Fruit fly (Drosophila melanogaster) whole organism, embryonic: ENCODE measurements around the gene CG46314.

Experiments used
- CG10959 ChIP-seq: fragments of 200-800 bp; sonication (Bioruptor generic); IDR thresholded peaks from 2 replicates; pipeline ENCODE4 v1.3.6; 2022; ENCODE audit warnings: missing biosample characterization, missing genetic modification characterization
- CG11456 ChIP-seq: fragments of 200-800 bp; sonication (Bioruptor generic); IDR thresholded peaks from 3 replicates; pipeline ENCODE4 v1.3.6; 2022; ENCODE audit warnings: missing biosample characterization, missing genetic modification characterization
- CG12155 ChIP-seq: fragments of 200-800 bp; sonication (Bioruptor generic); optimal IDR thresholded peaks from 3 replicates; lab custom pipeline; 2016; ENCODE audit warnings: missing biosample characterization, missing genetic modification characterization
- CG1233 ChIP-seq: fragments of 200-800 bp; sonication (Bioruptor generic); optimal IDR thresholded peaks from 4 replicates; lab custom pipeline; 2018; ENCODE audit warnings: missing biosample characterization, mild to moderate bottlenecking, missing genetic modification characterization
- CG12769 ChIP-seq: fragments of 200-800 bp; sonication (Bioruptor generic); optimal IDR thresholded peaks from 2 replicates; lab custom pipeline; 2019; ENCODE audit warnings: missing biosample characterization, mild to moderate bottlenecking, missing genetic modification characterization, moderate library complexity
- CG13123 ChIP-seq: fragments of 200-800 bp; sonication (Bioruptor generic); optimal IDR thresholded peaks from 2 replicates; lab custom pipeline; 2016; ENCODE audit warnings: missing biosample characterization, missing genetic modification characterization
- CG14860 ChIP-seq: fragments of 200-800 bp; sonication (Bioruptor generic); IDR thresholded peaks from 3 replicates; pipeline ENCODE4 v1.3.6; 2022; ENCODE audit warnings: missing biosample characterization, missing genetic modification characterization; ENCODE audit not compliant: partially characterized antibody
- CG15073 ChIP-seq: fragments of 200-800 bp; sonication (Bioruptor generic); optimal IDR thresholded peaks from 2 replicates; lab custom pipeline; 2016; ENCODE audit warnings: missing biosample characterization, missing genetic modification characterization
- CG1529 ChIP-seq: fragments of 200-800 bp; sonication (Bioruptor generic); optimal IDR thresholded peaks from 3 replicates; lab custom pipeline; 2018; ENCODE audit warnings: missing biosample characterization, missing genetic modification characterization
- CG15696 ChIP-seq: fragments of 200-800 bp; sonication (Bioruptor generic); optimal IDR thresholded peaks from 2 replicates; lab custom pipeline; 2019; ENCODE audit warnings: missing biosample characterization, mild to moderate bottlenecking, missing genetic modification characterization, moderate library complexity
- CG17612 ChIP-seq: fragments of 200-800 bp; sonication (Bioruptor generic); IDR thresholded peaks from 2 replicates; pipeline ENCODE4 v1.3.6; 2022; ENCODE audit warnings: missing biosample characterization, missing genetic modification characterization
- CG18599 ChIP-seq: fragments of 200-800 bp; sonication (Bioruptor generic); optimal IDR thresholded peaks from 3 replicates; lab custom pipeline; 2017; ENCODE audit warnings: missing biosample characterization, missing genetic modification characterization, mild to moderate bottlenecking, moderate library complexity, missing genetic modification reagents
- CG2120 ChIP-seq: fragments of 200-800 bp; sonication (Bioruptor generic); optimal IDR thresholded peaks from 3 replicates; lab custom pipeline; 2016; ENCODE audit warnings: missing biosample characterization, missing genetic modification characterization
- CG31365 ChIP-seq: fragments of 200-800 bp; sonication (Bioruptor generic); optimal IDR thresholded peaks from 2 replicates; lab custom pipeline; 2018; ENCODE audit warnings: missing biosample characterization, mild to moderate bottlenecking, missing genetic modification characterization
- CG32772 ChIP-seq: fragments of 200-800 bp; sonication (Bioruptor generic); IDR thresholded peaks from 2 replicates; pipeline ENCODE4 v1.3.6; 2022; ENCODE audit warnings: missing biosample characterization, missing genetic modification characterization
- CG34422 ChIP-seq: fragments of 200-800 bp; sonication (Bioruptor generic); IDR thresholded peaks from 3 replicates; pipeline ENCODE4 v1.3.6; 2022; ENCODE audit warnings: missing biosample characterization, missing genetic modification characterization
- CG3726 ChIP-seq: fragments of 200-800 bp; sonication (Bioruptor generic); IDR thresholded peaks from 3 replicates; pipeline ENCODE4, ENCODE4 v1.3.6; 2022; ENCODE audit warnings: missing biosample characterization, missing genetic modification characterization
- CG4282 ChIP-seq: fragments of 200-800 bp; sonication (Bioruptor generic); optimal IDR thresholded peaks from 2 replicates; lab custom pipeline; 2016; ENCODE audit warnings: missing biosample characterization, missing genetic modification characterization
- CG4360 ChIP-seq: fragments of 200-800 bp; sonication (Bioruptor generic); IDR thresholded peaks from 2 replicates; pipeline ENCODE4 v1.3.6; 2022; ENCODE audit warnings: missing biosample characterization, missing genetic modification characterization
- CG4424 ChIP-seq: fragments of 200-800 bp; sonication (Bioruptor generic); optimal IDR thresholded peaks from 3 replicates; lab custom pipeline; 2016; ENCODE audit warnings: missing biosample characterization, missing genetic modification characterization
- CG4617 ChIP-seq: fragments of 200-800 bp; sonication (Bioruptor generic); optimal IDR thresholded peaks from 3 replicates; lab custom pipeline; 2016; ENCODE audit warnings: missing biosample characterization, missing genetic modification characterization, borderline replicate concordance
- CG7987 ChIP-seq: fragments of 200-800 bp; sonication (Bioruptor generic); optimal IDR thresholded peaks from 2 replicates; lab custom pipeline; 2018; ENCODE audit warnings: missing biosample characterization, mild to moderate bottlenecking, missing genetic modification characterization, moderate library complexity
- CTCF ChIP-seq: fragments of 200-800 bp; sonication (Bioruptor generic); optimal IDR thresholded peaks from 2 replicates; lab custom pipeline; 2017; ENCODE audit warnings: missing biosample characterization, mild to moderate bottlenecking, missing genetic modification characterization, moderate library complexity
- D ChIP-seq, 2 experiments: fragments of 200-800 bp in 1 of 2; fragments of >200 bp in 1 of 2; sonication (Bioruptor generic) in 1 of 2; optimal IDR thresholded peaks; 2 replicates in 1 of 2; 3 replicates in 1 of 2; lab custom pipeline; 2017; ENCODE audit warnings: mild to moderate bottlenecking in 1 of 2, missing biosample characterization in 1 of 2, missing genetic modification characterization in 1 of 2, missing genetic modification reagents in 1 of 2
- Ets65A ChIP-seq: fragments of 200-800 bp; sonication (Bioruptor generic); peaks from one replicate; lab custom pipeline; 2016; ENCODE audit warnings: missing biosample characterization, missing genetic modification characterization
- Fer1 ChIP-seq: fragments of 200-800 bp; sonication (Bioruptor generic); optimal IDR thresholded peaks from 2 replicates; lab custom pipeline; 2017; ENCODE audit warnings: missing biosample characterization, mild to moderate bottlenecking, missing genetic modification characterization
- HLH4C ChIP-seq: fragments of 200-800 bp; sonication (Bioruptor generic); IDR thresholded peaks from 3 replicates; pipeline ENCODE4 v1.3.6; 2022; ENCODE audit warnings: missing biosample characterization, missing genetic modification characterization; ENCODE audit not compliant: partially characterized antibody
- HmgZ ChIP-seq: fragments of 200-800 bp; sonication (Bioruptor generic); optimal IDR thresholded peaks from 2 replicates; lab custom pipeline; 2018; ENCODE audit warnings: missing biosample characterization, mild to moderate bottlenecking, missing genetic modification characterization
- Meics ChIP-seq: fragments of 200-800 bp; sonication (Bioruptor generic); optimal IDR thresholded peaks from 2 replicates; lab custom pipeline; 2017; ENCODE audit warnings: missing biosample characterization, mild to moderate bottlenecking, missing genetic modification characterization
- Sry-β ChIP-seq: fragments of 200-800 bp; sonication (Bioruptor generic); optimal IDR thresholded peaks from 2 replicates; lab custom pipeline; 2018; ENCODE audit warnings: missing biosample characterization, mild to moderate bottlenecking, missing genetic modification characterization, moderate library complexity
- cg ChIP-seq: fragments of 200-800 bp; sonication (Bioruptor generic); optimal IDR thresholded peaks from 3 replicates; lab custom pipeline; 2019; ENCODE audit warnings: missing biosample characterization, mild to moderate bottlenecking, missing genetic modification characterization, moderate library complexity
- chn ChIP-seq: fragments of 200-800 bp; sonication (Bioruptor generic); optimal IDR thresholded peaks from 2 replicates; lab custom pipeline; 2016; ENCODE audit warnings: missing biosample characterization, missing genetic modification characterization
- crol ChIP-seq: fragments of 200-800 bp; sonication (Bioruptor generic); IDR thresholded peaks from 2 replicates; pipeline ENCODE4 v1.3.6; 2022; ENCODE audit warnings: missing biosample characterization, missing genetic modification characterization
- fd102C ChIP-seq: fragments of 200-800 bp; sonication (Bioruptor generic); optimal IDR thresholded peaks from 2 replicates; lab custom pipeline; 2018; ENCODE audit warnings: missing biosample characterization, mild to moderate bottlenecking, missing genetic modification characterization, moderate library complexity
- fd3F ChIP-seq: fragments of 200-800 bp; sonication (Bioruptor generic); optimal IDR thresholded peaks from 2 replicates; lab custom pipeline; 2018; ENCODE audit warnings: missing biosample characterization, mild to moderate bottlenecking, missing genetic modification characterization, moderate library complexity
- fru ChIP-seq: fragments of >200 bp; optimal IDR thresholded peaks from 2 replicates; lab custom pipeline; 2017
- gce ChIP-seq: fragments of 200-800 bp; sonication (Bioruptor generic); IDR thresholded peaks from 3 replicates; pipeline ENCODE4 v1.3.6; 2022; ENCODE audit warnings: missing biosample characterization, missing genetic modification characterization
- ham ChIP-seq: fragments of 200-800 bp; sonication (Bioruptor generic); IDR thresholded peaks from 2 replicates; pipeline ENCODE4 v1.3.6; 2022; ENCODE audit warnings: missing biosample characterization, missing genetic modification characterization
- hb ChIP-seq: fragments of 200-800 bp; sonication (Bioruptor generic); IDR thresholded peaks from 3 replicates; pipeline ENCODE4 v1.3.6; 2022; ENCODE audit warnings: missing biosample characterization, missing genetic modification characterization; ENCODE audit not compliant: partially characterized antibody
- jing ChIP-seq: fragments of 200-800 bp; sonication (Bioruptor generic); optimal IDR thresholded peaks from 2 replicates; lab custom pipeline; 2018; ENCODE audit warnings: missing biosample characterization, mild to moderate bottlenecking, missing genetic modification characterization
- jumu ChIP-seq: fragments of 200-800 bp; sonication (Bioruptor generic); optimal IDR thresholded peaks from 3 replicates; lab custom pipeline; 2016; ENCODE audit warnings: missing biosample characterization, missing genetic modification characterization
- lab ChIP-seq: fragments of 200-800 bp; sonication (Bioruptor generic); optimal IDR thresholded peaks from 3 replicates; lab custom pipeline; 2017; ENCODE audit warnings: missing biosample characterization, missing genetic modification characterization, mild to moderate bottlenecking, moderate library complexity, missing genetic modification reagents
- mirr ChIP-seq: fragments of 200-800 bp; sonication (Bioruptor generic); optimal IDR thresholded peaks from 3 replicates; lab custom pipeline; 2018; ENCODE audit warnings: missing biosample characterization, mild to moderate bottlenecking, missing genetic modification characterization
- nerfin-2 ChIP-seq: fragments of 200-800 bp; sonication (Bioruptor generic); IDR thresholded peaks from 2 replicates; pipeline ENCODE4 v1.3.6; 2022; ENCODE audit warnings: missing biosample characterization, missing genetic modification characterization; ENCODE audit not compliant: partially characterized antibody
- peb ChIP-seq: fragments of 200-800 bp; sonication (Bioruptor generic); IDR thresholded peaks from 2 replicates; pipeline ENCODE4 v1.3.6; 2022; ENCODE audit warnings: missing biosample characterization, missing genetic modification characterization
- pnt ChIP-seq: fragments of 200-800 bp; sonication (Bioruptor generic); optimal IDR thresholded peaks from 3 replicates; lab custom pipeline; 2016; ENCODE audit warnings: missing biosample characterization, missing genetic modification characterization
- sim ChIP-seq: fragments of 200-800 bp; sonication (Bioruptor generic); IDR thresholded peaks from 2 replicates; pipeline ENCODE4 v1.3.6; 2022; ENCODE audit warnings: missing biosample characterization, missing genetic modification characterization
- so ChIP-seq: fragments of 200-800 bp; sonication (Bioruptor generic); IDR thresholded peaks from 3 replicates; pipeline ENCODE4 v1.3.6; 2022; ENCODE audit warnings: missing biosample characterization, missing genetic modification characterization
- stc ChIP-seq: fragments of 200-800 bp; sonication (Bioruptor generic); IDR thresholded peaks from 2 replicates; pipeline ENCODE4 v1.3.6; 2022; ENCODE audit warnings: missing biosample characterization, missing genetic modification characterization
- tap ChIP-seq: fragments of 200-800 bp; optimal IDR thresholded peaks from 3 replicates; lab custom pipeline; 2019; ENCODE audit warnings: missing biosample characterization, mild to moderate bottlenecking, missing genetic modification characterization, moderate library complexity
- trem ChIP-seq: fragments of 200-800 bp; optimal IDR thresholded peaks from 3 replicates; lab custom pipeline; 2019; ENCODE audit warnings: missing biosample characterization, mild to moderate bottlenecking, missing genetic modification characterization, moderate library complexity
- wor ChIP-seq: fragments of 200-800 bp; sonication (Bioruptor generic); IDR thresholded peaks from 2 replicates; pipeline ENCODE4 v1.3.6; 2022; ENCODE audit warnings: missing biosample characterization, missing genetic modification characterization

CG46314 gene

dm6 chr2L:21324438-21324890 lies 10.3 kb downstream of the CG46314 start (continued):
- TF ChIP-seq lab (GFP tag; lab: Kevin White, UChicago) (peak; percentile 44), tap (tag; lab: Kevin White, UChicago) (peak; percentile 65), CG14860 (GFP tag; lab: Robert Waterston, UW) (no peak), stc (0 out of 2 replicates have a peak, but pooled peaks have one; percentile 45), jing (GFP tag; lab: Kevin White, UChicago) (no peak), CG1529 (GFP tag; lab: Kevin White, UChicago) (peak; percentile 1), D (optimal IDR thresholded peaks at IDR 0.05; lab: Kevin White, UChicago) (no peak), D (GFP tag; optimal IDR thresholded peaks at IDR 0.05; lab: Kevin White, UChicago) (no peak), HLH4C (no peak), CG31365 (tag; lab: Kevin White, UChicago) (peak; percentile 90), CG11456 (no peak), CG1233 (peak; percentile 11), CG4424 (no peak), jumu (no peak), CG34422 (GFP tag; lab: Robert Waterston, UW) (no peak), cg (peak; percentile 54), nerfin-2 (GFP tag; lab: Robert Waterston, UW) (no peak), CG4617 (GFP tag; lab: Kevin White, UChicago) (no peak), CG18599 (GFP tag; lab: Kevin White, UChicago) (peak; percentile 31), CG10959 (GFP tag; lab: Robert Waterston, UW) (no peak), Meics (peak; percentile 21), ham (GFP tag; lab: Robert Waterston, UW) (no peak), CG32772 (GFP tag; lab: Robert Waterston, UW) (no peak), Fer1 (peak; percentile 53), CG4282 (GFP tag; lab: Kevin White, UChicago) (no peak), CG15696 (tag; lab: Kevin White, UChicago) (no peak), wor (no peak), CG12769 (tag; lab: Kevin White, UChicago) (peak; percentile 60), CG2120 (no peak), CG15073 (GFP tag; lab: Kevin White, UChicago) (no peak), CG13123 (no peak), gce (no peak), chn (GFP tag; lab: Kevin White, UChicago) (peak; percentile 30), CTCF (GFP tag; lab: Kevin White, UChicago) (peak; percentile 10), pnt (GFP tag; lab: Kevin White, UChicago) (no peak), Sry-β (GFP tag; lab: Kevin White, UChicago) (no peak), fd3F (GFP tag; lab: Kevin White, UChicago) (no peak), peb (no peak), fru (no peak), crol (GFP tag; lab: Robert Waterston, UW) (peak; percentile 94; the same call in 1 of the 2 replicates), so (GFP tag; lab: Robert Waterston, UW) (no peak; the same call in 2 of the 3 replicates), trem (no peak), mirr (GFP tag; lab: Kevin White, UChicago) (peak; percentile 51), hb (GFP tag; lab: Robert Waterston, UW) (no peak), CG17612 (GFP tag; lab: Robert Waterston, UW) (no peak), HmgZ (peak; percentile 13), CG12155 (GFP tag; lab: Kevin White, UChicago) (no peak), CG3726 (GFP tag; lab: Robert Waterston, UW) (no peak), Ets65A (GFP tag; lab: Kevin White, UChicago) (peak; percentile 81), fd102C (GFP tag; lab: Kevin White, UChicago) (no peak), CG4360 (GFP tag; lab: Robert Waterston, UW) (no peak), sim (GFP tag; lab: Robert Waterston, UW) (no peak), CG7987 (GFP tag; lab: Kevin White, UChicago) (peak; percentile 28)
